Fruit fly (Drosophila melanogaster) whole organism, embryonic: ENCODE results near the gene Grip91.

ENCODE experiments used
- BEAF-32 ChIP-seq: fragments of 200-800 bp; sonication (Bioruptor generic); optimal IDR thresholded peaks from 3 replicates; lab custom pipeline; 2017; ENCODE audit warnings: missing biosample characterization, missing genetic modification characterization, mild to moderate bottlenecking, moderate library complexity, missing genetic modification reagents
- BtbVII ChIP-seq: fragments of 200-800 bp; sonication (Bioruptor generic); optimal IDR thresholded peaks from 3 replicates; lab custom pipeline; 2017; ENCODE audit warnings: missing biosample characterization, mild to moderate bottlenecking, missing genetic modification characterization
- CG11398 ChIP-seq: fragments of 200-800 bp; sonication (Bioruptor generic); optimal IDR thresholded peaks from 2 replicates; lab custom pipeline; 2016; ENCODE audit warnings: missing biosample characterization, missing genetic modification characterization
- CG11560 ChIP-seq: fragments of 200-800 bp; sonication (Bioruptor generic); IDR thresholded peaks from 3 replicates; pipeline ENCODE4 v1.3.6; 2022; ENCODE audit warnings: missing biosample characterization, missing genetic modification characterization
- CG12071 ChIP-seq: fragments of 200-800 bp; sonication (Bioruptor generic); optimal IDR thresholded peaks from 3 replicates; lab custom pipeline; 2018; ENCODE audit warnings: missing biosample characterization, mild to moderate bottlenecking, missing genetic modification characterization
- CG12744 ChIP-seq: fragments of 200-800 bp; sonication (Bioruptor generic); optimal IDR thresholded peaks from 2 replicates; lab custom pipeline; 2016; ENCODE audit warnings: missing biosample characterization, missing genetic modification characterization
- CG18011 ChIP-seq: fragments of 200-800 bp; sonication (Bioruptor generic); optimal IDR thresholded peaks from 2 replicates; lab custom pipeline; 2017; ENCODE audit warnings: missing biosample characterization, missing genetic modification characterization, mild to moderate bottlenecking, moderate library complexity, missing genotype
- CG2199 ChIP-seq: fragments of 200-800 bp; sonication (Bioruptor generic); IDR thresholded peaks from 3 replicates; pipeline ENCODE4 v1.3.6; 2022; ENCODE audit warnings: missing biosample characterization, missing genetic modification characterization
- CG31224 ChIP-seq: fragments of 200-800 bp; sonication (Bioruptor generic); IDR thresholded peaks from 2 replicates; pipeline ENCODE4 v1.3.6; 2022; ENCODE audit warnings: missing biosample characterization, missing genetic modification characterization
- CG3163 ChIP-seq: fragments of 200-800 bp; sonication (Bioruptor generic); optimal IDR thresholded peaks from 3 replicates; lab custom pipeline; 2016; ENCODE audit warnings: missing biosample characterization, missing genetic modification characterization
- CG34376 ChIP-seq: fragments of 200-800 bp; sonication (Bioruptor generic); optimal IDR thresholded peaks from 2 replicates; lab custom pipeline; 2018; ENCODE audit warnings: missing biosample characterization, mild to moderate bottlenecking, missing genetic modification characterization
- CG3726 ChIP-seq: fragments of 200-800 bp; sonication (Bioruptor generic); IDR thresholded peaks from 3 replicates; pipeline ENCODE4, ENCODE4 v1.3.6; 2022; ENCODE audit warnings: missing biosample characterization, missing genetic modification characterization
- CG7271 ChIP-seq: fragments of 200-800 bp; sonication (Bioruptor generic); optimal IDR thresholded peaks from 2 replicates; lab custom pipeline; 2018; ENCODE audit warnings: missing biosample characterization, mild to moderate bottlenecking, missing genetic modification characterization, moderate library complexity
- CG7745 ChIP-seq: fragments of 200-800 bp; sonication (Bioruptor generic); optimal IDR thresholded peaks from 2 replicates; lab custom pipeline; 2018; ENCODE audit warnings: missing biosample characterization, mild to moderate bottlenecking, missing genetic modification characterization, moderate library complexity
- CG7987 ChIP-seq: fragments of 200-800 bp; sonication (Bioruptor generic); optimal IDR thresholded peaks from 2 replicates; lab custom pipeline; 2018; ENCODE audit warnings: missing biosample characterization, mild to moderate bottlenecking, missing genetic modification characterization, moderate library complexity
- CG8089 ChIP-seq: fragments of 200-800 bp; sonication (Bioruptor generic); optimal IDR thresholded peaks from 3 replicates; lab custom pipeline; 2016; ENCODE audit warnings: missing biosample characterization, missing genetic modification characterization
- CG9817 ChIP-seq: fragments of 200-800 bp; sonication (Bioruptor generic); optimal IDR thresholded peaks from 2 replicates; lab custom pipeline; 2018; ENCODE audit warnings: missing biosample characterization, mild to moderate bottlenecking, missing genetic modification characterization, moderate library complexity
- CHES-1-like ChIP-seq: fragments of 200-800 bp; sonication (Bioruptor generic); optimal IDR thresholded peaks from 2 replicates; lab custom pipeline; 2016; ENCODE audit warnings: missing biosample characterization, missing genetic modification characterization
- D ChIP-seq, 2 experiments: fragments of 200-800 bp in 1 of 2; fragments of >200 bp in 1 of 2; sonication (Bioruptor generic) in 1 of 2; optimal IDR thresholded peaks; 2 replicates in 1 of 2; 3 replicates in 1 of 2; lab custom pipeline; 2017; ENCODE audit warnings: mild to moderate bottlenecking in 1 of 2, missing biosample characterization in 1 of 2, missing genetic modification characterization in 1 of 2, missing genetic modification reagents in 1 of 2
- Dek ChIP-seq: fragments of 200-800 bp; sonication (Bioruptor generic); optimal IDR thresholded peaks from 3 replicates; lab custom pipeline; 2019; ENCODE audit warnings: missing biosample characterization, mild to moderate bottlenecking, missing genetic modification characterization, moderate library complexity
- Dfd ChIP-seq, 2 experiments: fragments of >200 bp; optimal IDR thresholded peaks; 2 replicates each; lab custom pipeline; 2017; ENCODE audit warnings: missing biosample characterization in 2 of 2, missing genetic modification characterization in 2 of 2
- Dp ChIP-seq: fragments of 200-800 bp; sonication (Bioruptor generic); optimal IDR thresholded peaks from 2 replicates; lab custom pipeline; 2018; ENCODE audit warnings: missing biosample characterization, mild to moderate bottlenecking, missing genetic modification characterization, moderate library complexity
- Eip74EF ChIP-seq, 2 experiments: fragments of 200-800 bp in 1 of 2; fragments of >200 bp in 1 of 2; sonication (Bioruptor generic) in 1 of 2; optimal IDR thresholded peaks; 2 replicates each; lab custom pipeline; 2017 to 2019; ENCODE audit warnings: missing biosample characterization in 2 of 2, missing genetic modification characterization in 2 of 2, mild to moderate bottlenecking in 1 of 2, moderate library complexity in 1 of 2
- Jarid2 ChIP-seq: fragments of 200-800 bp; sonication (Bioruptor generic); optimal IDR thresholded peaks from 3 replicates; lab custom pipeline; 2017; ENCODE audit warnings: mild to moderate bottlenecking, missing biosample characterization, missing genetic modification reagents, missing genetic modification characterization
- Kr ChIP-seq: fragments of 200-800 bp; sonication (Bioruptor generic); optimal IDR thresholded peaks from 2 replicates; lab custom pipeline; 2017; ENCODE audit warnings: missing biosample characterization, mild to moderate bottlenecking, missing genetic modification characterization
- Lpt ChIP-seq: fragments of >200 bp; optimal IDR thresholded peaks from 2 replicates; lab custom pipeline; 2018; ENCODE audit warnings: missing biosample characterization, missing genetic modification characterization
- Myb ChIP-seq: fragments of 200-800 bp; sonication (Bioruptor generic); optimal IDR thresholded peaks from 2 replicates; lab custom pipeline; 2016; ENCODE audit warnings: missing biosample characterization, missing genetic modification characterization
- Ravus ChIP-seq: fragments of 200-800 bp; sonication (Bioruptor generic); IDR thresholded peaks from 2 replicates; pipeline ENCODE4 v1.3.6; 2022; ENCODE audit warnings: missing biosample characterization, missing genetic modification characterization
- Usf ChIP-seq: fragments of 200-800 bp; sonication (Bioruptor generic); optimal IDR thresholded peaks from 2 replicates; lab custom pipeline; 2017; ENCODE audit warnings: missing genotype, missing biosample characterization, missing genetic modification characterization
- aop ChIP-seq: fragments of 200-800 bp; sonication (Bioruptor generic); IDR thresholded peaks from 2 replicates; pipeline ENCODE4 v1.3.6; 2022; ENCODE audit warnings: missing biosample characterization, missing genetic modification characterization
- ara ChIP-seq: fragments of 200-800 bp; sonication (Bioruptor generic); IDR thresholded peaks from 2 replicates; pipeline ENCODE4 v1.3.6; 2022; ENCODE audit warnings: missing biosample characterization, missing genetic modification characterization
- ato ChIP-seq: fragments of 200-800 bp; sonication (Bioruptor generic); IDR thresholded peaks from 2 replicates; pipeline ENCODE4 v1.3.6; 2022; ENCODE audit warnings: missing biosample characterization, missing genetic modification characterization; ENCODE audit not compliant: partially characterized antibody
- chinmo ChIP-seq: fragments of 200-800 bp; sonication (Bioruptor generic); IDR thresholded peaks from 4 replicates; pipeline ENCODE4 v1.3.6; 2022; ENCODE audit warnings: missing biosample characterization, missing genetic modification characterization; ENCODE audit not compliant: partially characterized antibody
- crol ChIP-seq: fragments of 200-800 bp; sonication (Bioruptor generic); IDR thresholded peaks from 2 replicates; pipeline ENCODE4 v1.3.6; 2022; ENCODE audit warnings: missing biosample characterization, missing genetic modification characterization
- dan ChIP-seq: fragments of 200-800 bp; sonication (Bioruptor generic); IDR thresholded peaks from 2 replicates; pipeline ENCODE4 v1.3.6; 2022; ENCODE audit warnings: missing biosample characterization, missing genetic modification characterization
- dati ChIP-seq: fragments of 200-800 bp; sonication (Bioruptor generic); IDR thresholded peaks from 2 replicates; pipeline ENCODE4 v1.3.6; 2022; ENCODE audit warnings: missing biosample characterization, missing genetic modification characterization
- dmrt99B ChIP-seq: fragments of 200-800 bp; sonication (Bioruptor generic); optimal IDR thresholded peaks from 2 replicates; lab custom pipeline; 2018; ENCODE audit warnings: missing biosample characterization, mild to moderate bottlenecking, missing genetic modification characterization, moderate library complexity
- ftz-f1 ChIP-seq: fragments of 200-800 bp; sonication (Bioruptor generic); optimal IDR thresholded peaks from 2 replicates; lab custom pipeline; 2016; ENCODE audit warnings: missing biosample characterization, missing genetic modification characterization
- gce ChIP-seq: fragments of 200-800 bp; sonication (Bioruptor generic); IDR thresholded peaks from 3 replicates; pipeline ENCODE4 v1.3.6; 2022; ENCODE audit warnings: missing biosample characterization, missing genetic modification characterization
- knrl ChIP-seq: fragments of 200-800 bp; sonication (Bioruptor generic); IDR thresholded peaks from 3 replicates; pipeline ENCODE4 v1.3.6; 2022; ENCODE audit warnings: missing biosample characterization, missing genetic modification characterization; ENCODE audit not compliant: partially characterized antibody
- lilli ChIP-seq: fragments of 200-800 bp; sonication (Bioruptor generic); optimal IDR thresholded peaks from 3 replicates; lab custom pipeline; 2016; ENCODE audit warnings: missing biosample characterization, missing genetic modification characterization
- pan ChIP-seq, 4 experiments: fragments of >200 bp in 3 of 4; fragments of 200-800 bp in 1 of 4; sonication (Bioruptor generic) in 1 of 4; optimal IDR thresholded peaks in 3 of 4; IDR thresholded peaks in 1 of 4; 2 replicates each; pipeline versions ENCODE4 v1.3.6 to Lab custom; 2017 to 2022; ENCODE audit warnings: missing biosample characterization in 2 of 4, missing genetic modification characterization in 2 of 4, mixed read lengths in 1 of 4
- pum ChIP-seq: fragments of 200-800 bp; sonication (Bioruptor generic); optimal IDR thresholded peaks from 2 replicates; lab custom pipeline; 2016; ENCODE audit warnings: missing biosample characterization, missing genetic modification characterization
- sens-2 ChIP-seq: fragments of 200-800 bp; sonication (Bioruptor generic); IDR thresholded peaks from 2 replicates; pipeline ENCODE4 v1.3.6; 2022; ENCODE audit warnings: missing biosample characterization, missing genetic modification characterization
- sob ChIP-seq: fragments of 200-800 bp; sonication (Bioruptor generic); IDR thresholded peaks from 2 replicates; pipeline ENCODE4 v1.3.6; 2022; ENCODE audit warnings: missing biosample characterization, missing genetic modification characterization
- ssp ChIP-seq: fragments of 200-800 bp; sonication (Bioruptor generic); IDR thresholded peaks from 2 replicates; pipeline ENCODE4 v1.3.6; 2022; ENCODE audit warnings: missing biosample characterization, missing genetic modification characterization
- stwl ChIP-seq: fragments of 200-800 bp; sonication (Bioruptor generic); optimal IDR thresholded peaks from 3 replicates; lab custom pipeline; 2018; ENCODE audit warnings: missing biosample characterization, mild to moderate bottlenecking, missing genetic modification characterization, moderate library complexity
- zen2 ChIP-seq: fragments of 200-800 bp; sonication (Bioruptor generic); IDR thresholded peaks from 3 replicates; pipeline ENCODE4 v1.3.6; 2022; ENCODE audit warnings: missing biosample characterization, missing genetic modification characterization; ENCODE audit not compliant: partially characterized antibody
- zfh1 ChIP-seq: fragments of 200-800 bp; sonication (Bioruptor generic); IDR thresholded peaks from 3 replicates; pipeline ENCODE4 v1.3.6; 2022; ENCODE audit warnings: missing biosample characterization, missing genetic modification characterization

The Grip91 gene

DNA sequence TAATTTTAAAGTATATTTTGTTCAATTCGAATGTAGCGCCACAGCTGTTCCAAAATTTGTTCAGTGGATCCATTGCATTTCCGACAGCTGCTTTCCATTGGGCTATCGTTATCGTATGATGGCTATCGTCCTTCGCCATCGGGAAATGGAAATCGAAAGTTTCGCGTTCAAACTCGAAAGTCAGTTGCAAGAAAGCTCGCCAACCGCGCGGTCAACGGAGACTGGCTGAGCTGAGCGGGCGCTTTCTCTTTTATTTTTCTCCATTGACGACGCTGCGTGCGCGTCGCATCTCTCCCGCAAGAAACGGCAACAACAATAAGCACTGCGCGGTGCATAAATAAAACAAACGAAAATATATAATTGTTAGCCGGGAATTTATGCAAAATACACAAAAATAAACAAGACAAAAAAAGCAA, 39.1 kb upstream of the Grip91 start, which contains the start of gene inaE (continued):
- TF ChIP-seq Dek (tag; lab: Kevin White, UChicago) (no peak), CG8089 (GFP tag; lab: Kevin White, UChicago) (no peak), Myb (GFP tag; lab: Kevin White, UChicago) (peak; percentile 83), dan (GFP tag; lab: Robert Waterston, UW) (no peak), CG3726 (GFP tag; lab: Robert Waterston, UW) (no peak), CG7745 (no peak), knrl (GFP tag; lab: Robert Waterston, UW) (peak; percentile 45; the same call in 1 of the 3 replicates), zen2 (no peak), BEAF-32 (GFP tag; lab: Kevin White, UChicago) (peak; percentile 53), CHES-1-like (GFP tag; lab: Kevin White, UChicago) (peak; percentile 20), CG12071 (no peak), aop (GFP tag; lab: Robert Waterston, UW) (no peak), Lpt (GFP tag; lab: Kevin White, UChicago) (no peak), CG11398 (GFP tag; lab: Kevin White, UChicago) (no peak), zfh1 (GFP tag; lab: Robert Waterston, UW) (0 out of 3 replicates have a peak, but pooled peaks have one; percentile 37), stwl (peak; percentile 69), CG34376 (GFP tag; lab: Kevin White, UChicago) (no peak), Jarid2 (peak; percentile 86), lilli (GFP tag; lab: Kevin White, UChicago) (no peak), BtbVII (GFP tag; lab: Kevin White, UChicago) (peak; percentile 43), CG12744 (GFP tag; lab: Kevin White, UChicago) (peak; percentile 16), CG11560 (tag; lab: Robert Waterston, UW) (no peak), sens-2 (no peak; the same call in 1 of the 2 replicates), Kr (GFP tag; lab: Kevin White, UChicago) (no peak), gce (GFP tag; lab: Robert Waterston, UW) (no peak), D (optimal IDR thresholded peaks at IDR 0.05; lab: Kevin White, UChicago) (no peak), D (GFP tag; optimal IDR thresholded peaks at IDR 0.05; lab: Kevin White, UChicago) (no peak), dmrt99B (no peak), CG31224 (GFP tag; lab: Robert Waterston, UW) (no peak), dati (GFP tag; lab: Robert Waterston, UW) (no peak), ssp (GFP tag; lab: Robert Waterston, UW) (peak; percentile 96), ato (peak; percentile 53), Usf (GFP tag; lab: Kevin White, UChicago) (no peak), ara (GFP tag; lab: Robert Waterston, UW) (peak; percentile 30; the same call in 1 of the 2 replicates), CG3163 (GFP tag; lab: Kevin White, UChicago) (no peak), pan (optimal IDR thresholded peaks at IDR 0.05; lab: Kevin White, UChicago) (no peak), pan (GFP tag; optimal IDR thresholded peaks at IDR 0.05 in 1 of 2, IDR thresholded peaks at IDR 0.05 in 1 of 2) (peak in 1 of 2 experiments; percentile 20), Dfd (GFP tag; optimal IDR thresholded peaks at IDR 0.05; lab: Kevin White, UChicago) (no peak), CG9817 (tag; lab: Kevin White, UChicago) (no peak), crol (GFP tag; lab: Robert Waterston, UW) (no peak; the same call in 1 of the 2 replicates), Dp (GFP tag; lab: Kevin White, UChicago) (peak; percentile 84), Eip74EF (GFP tag; optimal IDR thresholded peaks at IDR 0.05; lab: Kevin White, UChicago) (peak in 1 of 2 experiments; percentile 65), CG18011 (GFP tag; lab: Kevin White, UChicago) (no peak), CG7987 (GFP tag; lab: Kevin White, UChicago) (peak; percentile 24), CG2199 (GFP tag; lab: Robert Waterston, UW) (no peak), Ravus (no peak), sob (GFP tag; lab: Robert Waterston, UW) (0 out of 2 replicates have a peak, but pooled peaks have one; percentile 7), CG7271 (tag; lab: Kevin White, UChicago) (no peak), chinmo (GFP tag; lab: Robert Waterston, UW) (0 out of 4 replicates have a peak, but pooled peaks have one; percentile 63), pum (GFP tag; lab: Kevin White, UChicago) (no peak), ftz-f1 (GFP tag; lab: Kevin White, UChicago) (peak; percentile 88)
